Worm (Caenorhabditis elegans) whole organism, midembryonic: ENCODE data around the gene clec-221.

Source experiments
- T22C8.4 ChIP-seq: fragments of 200-800 bp; sonication (Bioruptor generic); IDR thresholded peaks from 2 replicates; pipeline ENCODE4 v1.3.6; 2022; ENCODE audit warnings: missing genetic modification characterization, missing compliant biosample characterization
- cog-1 ChIP-seq: sonication (generic microtip); optimal IDR thresholded peaks from 2 replicates; lab custom pipeline; 2016; ENCODE audit warnings: missing genetic modification characterization, missing compliant biosample characterization
- flt-1 ChIP-seq: fragments of 200-800 bp; sonication (Bioruptor generic); IDR thresholded peaks from 2 replicates; pipeline ENCODE4 v1.3.6; 2022; ENCODE audit warnings: missing genetic modification characterization, missing compliant biosample characterization
- med-1 ChIP-seq: sonication (generic microtip); optimal IDR thresholded peaks from 2 replicates; lab custom pipeline; 2017; ENCODE audit warnings: missing genetic modification characterization, mild to moderate bottlenecking, missing compliant biosample characterization, antibody characterized with exemption, missing genetic modification reagents; ENCODE audit not compliant: insufficient read depth

DNA sequence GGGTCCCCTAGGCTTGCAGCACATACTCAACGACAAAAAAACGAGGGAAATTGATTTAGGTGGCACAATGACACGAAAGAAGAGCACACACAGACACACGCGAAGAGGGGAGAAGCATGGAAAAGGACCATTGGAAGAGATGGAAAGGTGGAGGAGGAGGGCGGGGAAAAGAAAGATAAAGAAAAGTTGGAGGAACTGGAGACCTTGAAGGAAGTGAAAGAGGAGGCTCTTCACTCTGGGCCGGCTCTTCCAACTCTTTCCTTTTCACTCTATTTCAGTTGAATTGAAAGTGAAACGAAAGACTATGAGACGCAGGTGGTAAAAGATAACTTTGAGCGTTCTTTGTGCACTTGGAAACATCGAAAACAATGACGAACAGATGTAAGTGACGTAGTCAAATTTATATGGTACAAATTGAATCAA lies 7.2 kb upstream of the clec-221 start:
- TF ChIP-seq flt-1 (GFP tag; lab: Robert Waterston, UW): no peak
- no peak for TF ChIP-seq T22C8.4
- TF ChIP-seq med-1 (GFP tag; lab: Kevin White, UChicago): no peak
- TF ChIP-seq cog-1 (tag; lab: Kevin White, UChicago): no peak
